Fruit fly (Drosophila melanogaster): ENCODE results near the gene in.

DNA sequence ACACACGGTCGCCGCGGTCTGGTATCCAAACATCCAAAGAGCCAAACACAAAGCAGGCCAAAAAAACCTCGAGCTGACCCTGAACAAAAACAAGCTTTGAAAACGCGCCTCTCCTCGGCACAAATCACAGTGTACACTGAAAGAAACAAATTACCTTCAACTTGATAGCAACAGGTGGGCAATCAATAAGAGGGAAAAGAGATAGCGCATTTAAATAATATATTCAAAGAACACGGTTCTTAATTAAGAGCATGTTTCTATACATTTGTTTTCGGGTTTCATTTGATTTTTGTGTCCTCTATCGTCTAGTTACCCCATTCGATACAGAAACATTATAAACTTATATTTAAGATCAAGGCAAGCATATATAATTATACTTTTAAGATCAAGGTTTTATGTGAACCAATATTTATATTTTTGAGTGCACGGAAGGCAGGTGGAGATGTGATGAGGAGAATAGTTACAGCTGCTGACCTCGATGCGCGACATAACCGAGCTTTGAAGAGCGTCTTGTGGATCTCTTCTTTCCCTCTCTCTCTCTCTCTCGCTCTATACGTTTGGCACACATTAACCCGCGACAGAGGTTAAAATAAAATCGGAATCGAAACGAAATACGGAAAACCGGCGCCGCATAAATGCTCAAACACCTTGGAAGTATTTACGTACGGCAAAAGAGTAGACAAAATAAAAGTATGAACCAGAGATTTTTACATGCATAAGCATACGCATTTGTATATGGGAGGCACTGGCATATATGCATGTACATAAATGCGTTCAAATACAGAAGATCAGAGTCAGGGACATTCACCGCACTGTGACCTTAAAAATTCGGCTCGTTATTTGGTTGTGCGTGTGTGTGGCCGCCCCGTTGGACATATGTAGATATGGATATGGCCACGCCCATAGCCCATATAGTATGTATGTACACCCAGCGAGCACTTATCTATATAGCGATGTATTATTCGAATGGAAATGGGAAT, 31.5 kb downstream of the in start:
- TF ChIP-seq h (optimal IDR thresholded peaks at IDR 0.05) (no peak), psq (optimal IDR thresholded peaks at IDR 0.05) (no peak), ttk (optimal IDR thresholded peaks at IDR 0.05) (no peak), Myc (optimal IDR thresholded peaks at IDR 0.05) (no peak), insv (optimal IDR thresholded peaks at IDR 0.05) (no peak)

Data from Kc167 (cell line).